Fruit fly (Drosophila melanogaster) whole organism, embryonic: ENCODE measurements around the gene Mst98Ca.

Experiments used
- ATbp ChIP-seq: fragments of 200-800 bp; sonication (Bioruptor generic); optimal IDR thresholded peaks from 2 replicates; lab custom pipeline; 2017; ENCODE audit warnings: missing biosample characterization, mild to moderate bottlenecking, missing genetic modification characterization, missing genetic modification reagents
- BEAF-32 ChIP-seq: fragments of 200-800 bp; sonication (Bioruptor generic); optimal IDR thresholded peaks from 3 replicates; lab custom pipeline; 2017; ENCODE audit warnings: missing biosample characterization, missing genetic modification characterization, mild to moderate bottlenecking, moderate library complexity, missing genetic modification reagents
- BtbVII ChIP-seq: fragments of 200-800 bp; sonication (Bioruptor generic); optimal IDR thresholded peaks from 3 replicates; lab custom pipeline; 2017; ENCODE audit warnings: missing biosample characterization, mild to moderate bottlenecking, missing genetic modification characterization
- CG12219 ChIP-seq: fragments of 200-800 bp; sonication (Bioruptor generic); optimal IDR thresholded peaks from 3 replicates; lab custom pipeline; 2018; ENCODE audit warnings: missing biosample characterization, mild to moderate bottlenecking, missing genetic modification characterization
- CG13624 ChIP-seq: fragments of 200-800 bp; sonication (Bioruptor generic); optimal IDR thresholded peaks from 2 replicates; lab custom pipeline; 2016; ENCODE audit warnings: missing biosample characterization, missing genetic modification characterization
- CG18599 ChIP-seq: fragments of 200-800 bp; sonication (Bioruptor generic); optimal IDR thresholded peaks from 3 replicates; lab custom pipeline; 2017; ENCODE audit warnings: missing biosample characterization, missing genetic modification characterization, mild to moderate bottlenecking, moderate library complexity, missing genetic modification reagents
- CG2199 ChIP-seq: fragments of 200-800 bp; sonication (Bioruptor generic); IDR thresholded peaks from 3 replicates; pipeline ENCODE4 v1.3.6; 2022; ENCODE audit warnings: missing biosample characterization, missing genetic modification characterization
- CG32772 ChIP-seq: fragments of 200-800 bp; sonication (Bioruptor generic); IDR thresholded peaks from 2 replicates; pipeline ENCODE4 v1.3.6; 2022; ENCODE audit warnings: missing biosample characterization, missing genetic modification characterization
- CG3281 ChIP-seq: fragments of 200-800 bp; sonication (Bioruptor generic); optimal IDR thresholded peaks from 3 replicates; lab custom pipeline; 2017; ENCODE audit warnings: missing biosample characterization, mild to moderate bottlenecking, missing genetic modification characterization
- CG7928 ChIP-seq: fragments of 200-800 bp; sonication (Bioruptor generic); optimal IDR thresholded peaks from 2 replicates; lab custom pipeline; 2017; ENCODE audit warnings: missing biosample characterization, mild to moderate bottlenecking, missing genetic modification characterization
- CG7987 ChIP-seq: fragments of 200-800 bp; sonication (Bioruptor generic); optimal IDR thresholded peaks from 2 replicates; lab custom pipeline; 2018; ENCODE audit warnings: missing biosample characterization, mild to moderate bottlenecking, missing genetic modification characterization, moderate library complexity
- CG8290 ChIP-seq, 3 experiments: fragments of 200-800 bp; sonication (Bioruptor generic); optimal IDR thresholded peaks; 2 replicates each; lab custom pipeline; 2016 to 2019; ENCODE audit warnings: missing biosample characterization in 3 of 3, missing genetic modification characterization in 3 of 3, mild to moderate bottlenecking in 2 of 3, moderate library complexity in 1 of 3
- CG8765 ChIP-seq: fragments of 200-800 bp; sonication (Bioruptor generic); IDR thresholded peaks from 2 replicates; pipeline ENCODE4 v1.3.6; 2022; ENCODE audit warnings: missing biosample characterization, missing genetic modification characterization
- CrebB ChIP-seq: fragments of 200-800 bp; sonication (Bioruptor generic); optimal IDR thresholded peaks from 3 replicates; lab custom pipeline; 2018; ENCODE audit warnings: missing biosample characterization, mild to moderate bottlenecking, missing genetic modification characterization
- Dbx ChIP-seq: fragments of 200-800 bp; sonication (Bioruptor generic); IDR thresholded peaks from 3 replicates; pipeline ENCODE4 v1.3.6; 2022; ENCODE audit warnings: missing biosample characterization, missing genetic modification characterization
- Dll ChIP-seq: fragments of 200-800 bp; sonication (Bioruptor generic); IDR thresholded peaks from 4 replicates; pipeline ENCODE4 v1.3.6; 2022; ENCODE audit warnings: missing biosample characterization, missing genetic modification characterization; ENCODE audit not compliant: partially characterized antibody
- ERR ChIP-seq: fragments of 200-800 bp; sonication (Bioruptor generic); optimal IDR thresholded peaks from 2 replicates; lab custom pipeline; 2016; ENCODE audit warnings: missing biosample characterization, missing genetic modification characterization
- Ets65A ChIP-seq: fragments of 200-800 bp; sonication (Bioruptor generic); peaks from one replicate; lab custom pipeline; 2016; ENCODE audit warnings: missing biosample characterization, missing genetic modification characterization
- Fer1 ChIP-seq: fragments of 200-800 bp; sonication (Bioruptor generic); optimal IDR thresholded peaks from 2 replicates; lab custom pipeline; 2017; ENCODE audit warnings: missing biosample characterization, mild to moderate bottlenecking, missing genetic modification characterization
- Hand ChIP-seq: fragments of 200-800 bp; sonication (Bioruptor generic); optimal IDR thresholded peaks from 2 replicates; lab custom pipeline; 2017; ENCODE audit warnings: mild to moderate bottlenecking, missing biosample characterization, missing genetic modification reagents, missing genetic modification characterization
- Hmr ChIP-seq: fragments of 200-800 bp; sonication (Bioruptor generic); optimal IDR thresholded peaks from 3 replicates; lab custom pipeline; 2017; ENCODE audit warnings: mild to moderate bottlenecking, missing biosample characterization, missing genetic modification reagents, missing genetic modification characterization
- Med ChIP-seq: fragments of 200-800 bp; sonication (Bioruptor generic); peaks from one replicate; lab custom pipeline; 2016; ENCODE audit warnings: missing biosample characterization, missing genetic modification characterization, mild to moderate bottlenecking, inconsistent platforms, moderate library complexity
- Sry-δ ChIP-seq: fragments of 200-800 bp; sonication (Bioruptor generic); optimal IDR thresholded peaks from 2 replicates; lab custom pipeline; 2016; ENCODE audit warnings: missing biosample characterization, missing genetic modification characterization
- Xrp1 ChIP-seq: fragments of 200-800 bp; sonication (Bioruptor generic); IDR thresholded peaks from 2 replicates; pipeline ENCODE4 v1.3.6; 2022; ENCODE audit warnings: missing biosample characterization, missing genetic modification characterization
- abd-A ChIP-seq: fragments of 200-800 bp; sonication (Bioruptor generic); optimal IDR thresholded peaks from 3 replicates; lab custom pipeline; 2019; ENCODE audit warnings: missing biosample characterization, mild to moderate bottlenecking, missing genetic modification characterization, moderate library complexity
- ara ChIP-seq: fragments of 200-800 bp; sonication (Bioruptor generic); IDR thresholded peaks from 2 replicates; pipeline ENCODE4 v1.3.6; 2022; ENCODE audit warnings: missing biosample characterization, missing genetic modification characterization
- ash1 ChIP-seq: fragments of 200-800 bp; sonication (Bioruptor generic); optimal IDR thresholded peaks from 2 replicates; lab custom pipeline; 2018; ENCODE audit warnings: missing biosample characterization, mild to moderate bottlenecking, missing genetic modification characterization
- bbx ChIP-seq: fragments of 200-800 bp; sonication (Bioruptor generic); IDR thresholded peaks from 2 replicates; pipeline ENCODE4 v1.3.6; 2022; ENCODE audit warnings: missing biosample characterization, missing genetic modification characterization; ENCODE audit not compliant: partially characterized antibody
- bigmax ChIP-seq: fragments of 200-800 bp; sonication (Bioruptor generic); optimal IDR thresholded peaks from 2 replicates; lab custom pipeline; 2018; ENCODE audit warnings: missing biosample characterization, mild to moderate bottlenecking, missing genetic modification characterization
- cad ChIP-seq: fragments of >200 bp; optimal IDR thresholded peaks from 2 replicates; lab custom pipeline; 2017; ENCODE audit warnings: missing biosample characterization, missing genetic modification characterization
- cg ChIP-seq: fragments of 200-800 bp; sonication (Bioruptor generic); optimal IDR thresholded peaks from 3 replicates; lab custom pipeline; 2019; ENCODE audit warnings: missing biosample characterization, mild to moderate bottlenecking, missing genetic modification characterization, moderate library complexity
- eve ChIP-seq, 2 experiments: fragments of >200 bp; optimal IDR thresholded peaks; 2 replicates each; lab custom pipeline; 2017; ENCODE audit warnings: missing biosample characterization in 2 of 2, missing genetic modification characterization in 2 of 2
- exex ChIP-seq: fragments of 200-800 bp; sonication (Bioruptor generic); optimal IDR thresholded peaks from 4 replicates; lab custom pipeline; 2018; ENCODE audit warnings: missing biosample characterization, mild to moderate bottlenecking, missing genetic modification characterization, moderate library complexity
- grau ChIP-seq: fragments of 200-800 bp; optimal IDR thresholded peaks from 3 replicates; lab custom pipeline; 2019; ENCODE audit warnings: missing biosample characterization, mild to moderate bottlenecking, missing genetic modification characterization, moderate library complexity
- gro ChIP-seq: fragments of 200-800 bp; sonication (Bioruptor generic); optimal IDR thresholded peaks from 2 replicates; lab custom pipeline; 2016; ENCODE audit warnings: missing biosample characterization, missing genetic modification characterization
- gsb-n ChIP-seq: fragments of 200-800 bp; sonication (Bioruptor generic); optimal IDR thresholded peaks from 3 replicates; lab custom pipeline; 2018; ENCODE audit warnings: missing biosample characterization, mild to moderate bottlenecking, missing genetic modification characterization
- kni ChIP-seq: fragments of 200-800 bp; sonication (Bioruptor generic); optimal IDR thresholded peaks from 3 replicates; lab custom pipeline; 2017; ENCODE audit warnings: mild to moderate bottlenecking, missing biosample characterization, missing genetic modification reagents, missing genetic modification characterization
- lab ChIP-seq: fragments of 200-800 bp; sonication (Bioruptor generic); optimal IDR thresholded peaks from 3 replicates; lab custom pipeline; 2017; ENCODE audit warnings: missing biosample characterization, missing genetic modification characterization, mild to moderate bottlenecking, moderate library complexity, missing genetic modification reagents
- pzg ChIP-seq: fragments of 200-800 bp; sonication (Bioruptor generic); optimal IDR thresholded peaks from 3 replicates; lab custom pipeline; 2018; ENCODE audit warnings: missing biosample characterization, mild to moderate bottlenecking, missing genetic modification characterization, moderate library complexity
- row ChIP-seq: fragments of 200-800 bp; sonication (Bioruptor generic); IDR thresholded peaks from 3 replicates; pipeline ENCODE4 v1.3.6; 2022; ENCODE audit warnings: missing biosample characterization, missing genetic modification characterization
- sob ChIP-seq: fragments of 200-800 bp; sonication (Bioruptor generic); IDR thresholded peaks from 2 replicates; pipeline ENCODE4 v1.3.6; 2022; ENCODE audit warnings: missing biosample characterization, missing genetic modification characterization
- sug ChIP-seq: fragments of 200-800 bp; optimal IDR thresholded peaks from 2 replicates; lab custom pipeline; 2019; ENCODE audit warnings: missing biosample characterization, mild to moderate bottlenecking, missing genetic modification characterization, moderate library complexity
- tna ChIP-seq: fragments of 200-800 bp; sonication (Bioruptor generic); IDR thresholded peaks from 2 replicates; pipeline ENCODE4 v1.3.6; 2022; ENCODE audit warnings: missing biosample characterization, missing genetic modification characterization; ENCODE audit not compliant: partially characterized antibody
- ttk ChIP-seq: fragments of 200-800 bp; sonication (Bioruptor generic); IDR thresholded peaks from 2 replicates; pipeline ENCODE4 v2.1.2; 2022; ENCODE audit warnings: missing biosample characterization, missing genetic modification characterization
- unc-4 ChIP-seq: fragments of 200-800 bp; sonication (Bioruptor generic); IDR thresholded peaks from 2 replicates; pipeline ENCODE4 v1.3.6; 2022; ENCODE audit warnings: missing biosample characterization, missing genetic modification characterization; ENCODE audit not compliant: partially characterized antibody
- vvl ChIP-seq: fragments of 200-800 bp; sonication (Bioruptor generic); IDR thresholded peaks from 2 replicates; pipeline ENCODE4 v1.3.6; 2022; ENCODE audit warnings: missing biosample characterization, missing genetic modification characterization
- zen2 ChIP-seq: fragments of 200-800 bp; sonication (Bioruptor generic); IDR thresholded peaks from 3 replicates; pipeline ENCODE4 v1.3.6; 2022; ENCODE audit warnings: missing biosample characterization, missing genetic modification characterization; ENCODE audit not compliant: partially characterized antibody

Gene Mst98Ca

dm6 chr3R:28330266-28331125, 39.4 kb downstream of the Mst98Ca start:
- TF ChIP-seq unc-4 (peak; percentile 24; the same call in 1 of the 2 replicates), Hand (GFP tag; lab: Kevin White, UChicago) (no peak), CG3281 (peak; percentile 33), CG8290 (GFP tag; optimal IDR thresholded peaks at IDR 0.05; lab: Kevin White, UChicago) (no peak), CG8290 (tag; optimal IDR thresholded peaks at IDR 0.05; lab: Kevin White, UChicago) (peak in 1 of 2 experiments; percentile 63), kni (GFP tag; lab: Kevin White, UChicago) (peak; percentile 70), BtbVII (GFP tag; lab: Kevin White, UChicago) (peak; percentile 4), CG18599 (GFP tag; lab: Kevin White, UChicago) (peak; percentile 61), CG13624 (GFP tag; lab: Kevin White, UChicago) (no peak), ara (GFP tag; lab: Robert Waterston, UW) (no peak), lab (peak; percentile 30), Dbx (GFP tag; lab: Robert Waterston, UW) (peak; percentile 33; the same call in 1 of the 3 replicates), Sry-δ (GFP tag; lab: Kevin White, UChicago) (no peak), cad (GFP tag; lab: Kevin White, UChicago) (peak; percentile 10), tna (GFP tag; lab: Robert Waterston, UW) (peak; percentile 50; the same call in 1 of the 2 replicates), ttk (GFP tag; lab: Robert Waterston, UW) (no peak), CG2199 (GFP tag; lab: Robert Waterston, UW) (0 out of 3 replicates have a peak, but pooled peaks have one; percentile 52), gro (peak; percentile 6), bbx (GFP tag; lab: Robert Waterston, UW) (0 out of 2 replicates have a peak, but pooled peaks have one; percentile 38), ATbp (GFP tag; lab: Kevin White, UChicago) (no peak), ash1 (GFP tag; lab: Kevin White, UChicago) (peak; percentile 34), CG7928 (GFP tag; lab: Kevin White, UChicago) (peak; percentile 84), eve (GFP tag; optimal IDR thresholded peaks at IDR 0.05; lab: Kevin White, UChicago) (no peak), pzg (GFP tag; lab: Kevin White, UChicago) (peak; percentile 21), Ets65A (GFP tag; lab: Kevin White, UChicago) (peak; percentile 30), exex (tag; lab: Kevin White, UChicago) (peak; percentile 38), grau (tag; lab: Kevin White, UChicago) (peak; percentile 60), CrebB (tag; lab: Kevin White, UChicago) (peak; percentile 53), gsb-n (no peak), vvl (GFP tag; lab: Robert Waterston, UW) (peak; percentile 77), sob (GFP tag; lab: Robert Waterston, UW) (0 out of 2 replicates have a peak, but pooled peaks have one; percentile 27), bigmax (GFP tag; lab: Kevin White, UChicago) (peak; percentile 44), CG12219 (GFP tag; lab: Kevin White, UChicago) (peak; percentile 5), CG7987 (GFP tag; lab: Kevin White, UChicago) (peak; percentile 18), row (GFP tag; lab: Robert Waterston, UW) (0 out of 3 replicates have a peak, but pooled peaks have one; percentile 23), Hmr (GFP tag; lab: Kevin White, UChicago) (peak; percentile 25), Dll (GFP tag; lab: Robert Waterston, UW) (peak; percentile 52; the same call in 1 of the 4 replicates), BEAF-32 (peak; percentile 10), Fer1 (peak; percentile 19), cg (GFP tag; lab: Kevin White, UChicago) (peak; percentile 39), Med (GFP tag; lab: Kevin White, UChicago) (peak; percentile 64), Xrp1 (GFP tag; lab: Robert Waterston, UW) (no peak), CG32772 (GFP tag; lab: Robert Waterston, UW) (no peak), zen2 (peak; percentile 47; the same call in 2 of the 3 replicates), CG8765 (GFP tag; lab: Robert Waterston, UW) (no peak), ERR (GFP tag; lab: Kevin White, UChicago) (no peak), abd-A (tag; lab: Kevin White, UChicago) (peak; percentile 74), sug (tag; lab: Kevin White, UChicago) (peak; percentile 21)
